Worm (Caenorhabditis elegans): ENCODE results near the gene psr-1.

DNA sequence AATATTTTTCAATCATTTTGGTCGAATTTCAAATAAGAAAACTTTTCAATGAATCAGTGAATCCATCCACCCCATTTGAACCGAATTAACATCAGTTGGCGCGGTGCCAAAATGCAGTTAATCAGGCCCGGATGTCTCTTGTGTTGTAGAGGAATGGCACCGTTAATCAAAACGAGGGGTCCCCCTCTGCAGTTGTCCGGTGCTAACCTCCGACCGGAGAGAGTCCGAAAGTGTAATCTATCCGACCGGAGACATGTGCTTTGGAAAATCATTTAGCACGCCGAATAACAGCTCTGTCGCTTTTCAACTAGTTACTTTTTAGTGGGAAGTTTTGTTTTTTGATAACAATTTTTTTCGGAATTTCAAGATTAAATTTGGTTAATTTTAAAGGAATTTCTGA, 7.8 kb upstream of the psr-1 start:
- TF ChIP-seq ama-1 (optimal IDR thresholded peaks at IDR 0.05) (no peak), ceh-13 (GFP tag; optimal IDR thresholded peaks at IDR 0.05) (no peak), hmbx-1 (tag; optimal IDR thresholded peaks at IDR 0.05) (no peak), hnd-1 (tag; optimal IDR thresholded peaks at IDR 0.05) (no peak), tbx-11 (GFP tag; IDR thresholded peaks at IDR 0.05) (no peak), pes-1 (GFP tag; IDR thresholded peaks at IDR 0.05) (no peak), sea-1 (GFP tag; conservative IDR thresholded peaks at IDR 0.05) (no peak), ets-7 (tag; optimal IDR thresholded peaks at IDR 0.05) (no peak), hmg-4 (GFP tag; optimal IDR thresholded peaks at IDR 0.05) (no peak), scrt-1 (GFP tag; IDR thresholded peaks at IDR 0.05) (no peak)
